Worm (Caenorhabditis elegans): Measurements from ENCODE around the gene lin-32.

Gene lin-32

DNA sequence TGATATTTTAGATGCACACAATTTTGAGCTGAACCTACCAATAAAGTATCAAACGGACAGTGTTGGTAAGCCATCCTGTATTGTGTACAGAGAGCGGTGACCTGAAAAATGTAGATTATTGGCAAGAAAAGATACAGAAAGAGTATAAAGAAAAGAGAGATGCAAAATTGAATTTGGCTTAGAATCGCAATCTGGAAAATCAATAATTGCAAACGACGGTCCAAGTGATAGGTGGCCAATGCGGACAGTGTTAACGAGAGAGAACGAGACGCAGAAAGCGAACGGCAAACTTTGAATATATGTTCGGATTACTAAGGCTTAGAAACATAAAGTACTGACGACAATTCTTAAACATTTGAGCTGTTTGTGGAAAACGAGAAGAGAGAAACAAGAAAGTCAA is 28.1 kb upstream of the lin-32 start, which contains the start of gene crn-4 (continued):
- no peak for TF ChIP-seq sox-4 (tag; optimal IDR thresholded peaks at IDR 0.05)
- TF ChIP-seq pat-9 (tag; optimal IDR thresholded peaks at IDR 0.05): no peak

DNA sequence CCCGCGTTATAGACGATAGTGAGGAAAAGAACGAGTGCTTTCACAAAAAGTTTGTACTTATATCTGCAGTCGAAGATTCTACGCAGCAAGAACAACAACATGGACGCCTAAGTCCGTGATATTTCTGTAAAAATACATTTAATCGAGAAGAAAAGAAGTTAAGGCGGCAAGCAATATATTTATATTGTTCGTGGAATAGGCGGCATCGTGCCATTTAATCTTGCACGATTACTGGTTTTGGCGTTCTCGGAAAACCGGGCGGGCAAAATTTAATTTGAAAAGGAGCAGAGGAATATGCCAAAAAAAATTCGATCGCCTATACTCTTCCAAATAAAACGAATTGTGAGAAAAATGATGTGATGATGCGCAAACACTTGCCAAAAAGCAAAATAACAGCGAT is 17.0 kb upstream of the lin-32 start, which contains the start of gene AH9.1:
Gene AH9.1, minus strand, starts transcription at position 101 of the 400 bp plus-strand sequence.
- TF ChIP-seq tbx-2 (tag; optimal IDR thresholded peaks at IDR 0.05): no peak

DNA sequence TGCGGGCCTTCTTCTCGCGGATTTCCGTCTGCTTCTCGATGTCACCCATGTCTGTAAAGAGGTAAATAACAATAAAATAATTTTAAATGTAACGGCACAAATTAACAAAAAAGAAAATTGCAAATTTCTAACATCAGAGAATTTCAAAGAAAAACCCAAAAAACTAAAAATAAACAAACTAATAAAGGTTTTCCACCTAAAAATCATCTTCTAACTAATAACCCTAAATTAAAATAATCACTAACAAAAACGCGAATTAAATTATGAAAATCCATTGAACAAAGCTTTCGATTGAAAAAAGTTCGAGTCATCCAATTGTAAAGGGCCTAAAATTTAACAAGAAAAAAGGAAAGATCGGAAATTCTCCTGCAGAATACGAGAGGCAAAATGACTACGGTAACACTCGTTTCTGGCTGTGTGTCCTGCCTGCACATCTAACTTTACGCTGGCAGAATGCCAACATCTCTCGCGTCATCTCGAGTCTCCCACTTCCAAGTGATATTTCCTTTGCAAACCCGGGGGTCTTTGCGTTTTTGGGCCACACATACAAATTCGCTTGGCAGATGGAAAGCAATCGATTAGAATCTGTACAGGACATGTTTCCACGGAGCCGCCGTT is 12.8 kb upstream of the lin-32 start, which contains the start of gene rpl-11.2:
Gene rpl-11.2, minus strand, starts transcription at position 51 of the 618 bp plus-strand sequence.
- TF ChIP-seq nhr-232 (tag; optimal IDR thresholded peaks at IDR 0.05): no peak
- peak; percentile 66 for TF ChIP-seq elt-2 (tag; optimal IDR thresholded peaks at IDR 0.05)
- peak; percentile 85 for TF ChIP-seq tbx-2 (tag; optimal IDR thresholded peaks at IDR 0.05)
- peak; percentile 57 for TF ChIP-seq hlh-30 (tag; optimal IDR thresholded peaks at IDR 0.05; ENCODE audit: insufficient read depth)
- TF ChIP-seq pag-3 (tag; optimal IDR thresholded peaks at IDR 0.05; ENCODE audit: borderline replicate concordance): no peak
- no peak for TF ChIP-seq ceh-9 (tag; optimal IDR thresholded peaks at IDR 0.05)
- peak; percentile 79 for TF ChIP-seq ref-2 (tag; optimal IDR thresholded peaks at IDR 0.05)
- TF ChIP-seq ceh-19 (GFP tag; optimal IDR thresholded peaks at IDR 0.05): no peak
- TF ChIP-seq zip-5 (tag; optimal IDR thresholded peaks at IDR 0.05): no peak
- TF ChIP-seq ceh-24 (tag; optimal IDR thresholded peaks at IDR 0.05): no peak
- no peak for TF ChIP-seq nhr-11 (tag; optimal IDR thresholded peaks at IDR 0.05)
- no peak for TF ChIP-seq npax-4 (tag; optimal IDR thresholded peaks at IDR 0.05)
- peak; percentile 37 for TF ChIP-seq ztf-16 (tag; optimal IDR thresholded peaks at IDR 0.05)
- TF ChIP-seq unc-86 (tag; optimal IDR thresholded peaks at IDR 0.05): no peak
- no peak for TF ChIP-seq lim-6 (tag; optimal IDR thresholded peaks at IDR 0.05)
- TF ChIP-seq sox-2 (GFP tag; IDR thresholded peaks at IDR 0.05): no peak
- TF ChIP-seq madf-2 (tag; optimal IDR thresholded peaks at IDR 0.05): peak; percentile 60
- TF ChIP-seq che-1 (tag; optimal IDR thresholded peaks at IDR 0.05): no peak
- TF ChIP-seq hlh-15 (tag; optimal IDR thresholded peaks at IDR 0.05): no peak
- TF ChIP-seq hlh-6 (tag; optimal IDR thresholded peaks at IDR 0.05): no peak
- TF ChIP-seq pqm-1 (tag; optimal IDR thresholded peaks at IDR 0.05): no peak
- TF ChIP-seq unc-3 (GFP tag; conservative IDR thresholded peaks at IDR 0.05): peak; percentile 44; the same call in 1 of the 2 replicates
- TF ChIP-seq unc-3 (tag; optimal IDR thresholded peaks at IDR 0.05): peak; percentile 44
- TF ChIP-seq Y22D7AL.16 (tag; optimal IDR thresholded peaks at IDR 0.05): no peak
- peak; percentile 85 for TF ChIP-seq ceh-34 (tag; optimal IDR thresholded peaks at IDR 0.05)
- TF ChIP-seq syd-9 (tag; optimal IDR thresholded peaks at IDR 0.05): peak; percentile 44
- no peak; the same call in 1 of the 2 replicates for TF ChIP-seq ceh-45 (GFP tag; IDR thresholded peaks at IDR 0.05)
- TF ChIP-seq rnt-1 (tag; optimal IDR thresholded peaks at IDR 0.05): peak; percentile 63
- no peak for TF ChIP-seq fkh-10 (GFP tag; optimal IDR thresholded peaks at IDR 0.05)
- peak; percentile 34 for TF ChIP-seq fkh-6 (tag; optimal IDR thresholded peaks at IDR 0.05)
- TF ChIP-seq ahr-1 (tag; optimal IDR thresholded peaks at IDR 0.05): no peak
- TF ChIP-seq pat-9 (tag; optimal IDR thresholded peaks at IDR 0.05): no peak
- no peak for TF ChIP-seq lin-11 (tag; optimal IDR thresholded peaks at IDR 0.05)
- TF ChIP-seq C38D4.7 (GFP tag; optimal IDR thresholded peaks at IDR 0.05): no peak
- peak; percentile 21 for TF ChIP-seq sox-4 (tag; optimal IDR thresholded peaks at IDR 0.05)
- peak; percentile 28 for TF ChIP-seq F13H6.1 (tag; optimal IDR thresholded peaks at IDR 0.05)
- peak; percentile 78 for TF ChIP-seq ceh-31 (tag; optimal IDR thresholded peaks at IDR 0.05)
- TF ChIP-seq fax-1 (tag; optimal IDR thresholded peaks at IDR 0.05): no peak
- peak; percentile 12 for TF ChIP-seq ttx-3 (tag; optimal IDR thresholded peaks at IDR 0.05)
- TF ChIP-seq dmd-4 (tag; optimal IDR thresholded peaks at IDR 0.05; ENCODE audit: borderline replicate concordance): no peak
- peak; percentile 71 for TF ChIP-seq sdc-2 (tag; optimal IDR thresholded peaks at IDR 0.05)
- peak; percentile 23 for TF ChIP-seq ceh-22 (tag; optimal IDR thresholded peaks at IDR 0.05)
- TF ChIP-seq ceh-48 (tag; optimal IDR thresholded peaks at IDR 0.05): peak; percentile 47
- no peak for TF ChIP-seq pha-4 (tag; optimal IDR thresholded peaks at IDR 0.05)
- TF ChIP-seq hlh-13 (GFP tag; optimal IDR thresholded peaks at IDR 0.05): no peak
- no peak for TF ChIP-seq T23F11.4 (GFP tag; optimal IDR thresholded peaks at IDR 0.05)
- peak; percentile 5 for TF ChIP-seq pros-1 (tag; optimal IDR thresholded peaks at IDR 0.05)
- no peak for TF ChIP-seq gmeb-2 (tag; optimal IDR thresholded peaks at IDR 0.05)
